Worm (Caenorhabditis elegans) whole organism, L1 larva: ENCODE results near the gene elpc-3.

Experiments
- C04F5.9 ChIP-seq: sonication (generic microtip); optimal IDR thresholded peaks from 2 replicates; lab custom pipeline; 2016; ENCODE audit warnings: missing genetic modification characterization, missing compliant biosample characterization
- C16A3.4 ChIP-seq: fragments of 150-350 bp; optimal IDR thresholded peaks from 2 replicates; lab custom pipeline; 2014; ENCODE audit warnings: missing biosample characterization, missing genetic modification characterization
- C34B4.2 ChIP-seq: sonication (generic microtip); optimal IDR thresholded peaks from 2 replicates; lab custom pipeline; 2017; ENCODE audit warnings: mild to moderate bottlenecking, missing genetic modification characterization, missing compliant biosample characterization
- Y116A8C.19 ChIP-seq: sonication (generic microtip); optimal IDR thresholded peaks from 2 replicates; lab custom pipeline; 2016; ENCODE audit warnings: missing compliant biosample characterization, missing genetic modification characterization, borderline replicate concordance
- aha-1 ChIP-seq: fragments of 150-350 bp; optimal IDR thresholded peaks from 2 replicates; lab custom pipeline; 2014; ENCODE audit warnings: missing biosample characterization, missing genetic modification characterization
- ama-1 ChIP-seq: fragments of 150-350 bp; optimal IDR thresholded peaks from 2 replicates; lab custom pipeline; 2014
- blmp-1 ChIP-seq: fragments of 150-350 bp; optimal IDR thresholded peaks from 2 replicates; lab custom pipeline; 2014; ENCODE audit warnings: missing biosample characterization, missing genetic modification characterization
- dpl-1 ChIP-seq, 3 experiments: fragments of 150-350 bp in 2 of 3; sonication (generic microtip) in 1 of 3; optimal IDR thresholded peaks; 2 replicates each; lab custom pipeline; 2014 to 2017; ENCODE audit warnings: missing biosample characterization in 3 of 3, missing genetic modification characterization in 3 of 3, missing genetic modification reagents in 3 of 3
- dsc-1 ChIP-seq: sonication (generic microtip); optimal IDR thresholded peaks from 2 replicates; lab custom pipeline; 2016; ENCODE audit warnings: mild to moderate bottlenecking, missing genetic modification characterization, missing compliant biosample characterization
- efl-1 ChIP-seq, 4 experiments: fragments of 150-350 bp; optimal IDR thresholded peaks in 3 of 4; peaks in 1 of 4; 1 replicate in 1 of 4; 2 replicates in 3 of 4; lab custom pipeline; 2014; ENCODE audit warnings: missing biosample characterization in 2 of 4, missing genetic modification characterization in 2 of 4, missing genetic modification reagents in 2 of 4
- efl-3 ChIP-seq: fragments of 200-800 bp; sonication (Bioruptor generic); optimal IDR thresholded peaks from 2 replicates; lab custom pipeline; 2018; ENCODE audit warnings: mild to moderate bottlenecking, missing genetic modification characterization, missing compliant biosample characterization
- egl-13 ChIP-seq: sonication (generic microtip); optimal IDR thresholded peaks from 2 replicates; lab custom pipeline; 2016; ENCODE audit warnings: missing genotype, missing genetic modification reagents, missing genetic modification characterization, missing compliant biosample characterization
- elt-3 ChIP-seq, 6 experiments: fragments of 150-350 bp in 1 of 6; sonication (generic microtip); optimal IDR thresholded peaks; 2 replicates each; lab custom pipeline; 2017 to 2018; ENCODE audit warnings: missing biosample characterization in 6 of 6, missing genetic modification characterization in 6 of 6, inconsistent platforms in 1 of 6
- fos-1 ChIP-seq: fragments of 150-350 bp; optimal IDR thresholded peaks from 2 replicates; lab custom pipeline; 2014; ENCODE audit warnings: missing biosample characterization, missing genetic modification characterization
- lin-13 ChIP-seq: fragments of 150-350 bp; optimal IDR thresholded peaks from 2 replicates; lab custom pipeline; 2014; ENCODE audit warnings: missing biosample characterization, missing genetic modification reagents, missing genetic modification characterization
- lin-14 ChIP-seq: fragments of 200-800 bp; sonication (Bioruptor generic); optimal IDR thresholded peaks from 2 replicates; lab custom pipeline; 2018; ENCODE audit warnings: mild to moderate bottlenecking, missing genetic modification characterization, moderate library complexity, missing compliant biosample characterization
- lsy-2 ChIP-seq, 2 experiments: fragments of 150-350 bp; optimal IDR thresholded peaks; 2 replicates each; lab custom pipeline; 2014; ENCODE audit warnings: missing biosample characterization in 2 of 2, missing genetic modification characterization in 2 of 2
- mab-9 ChIP-seq: fragments of 200-800 bp; sonication (Bioruptor generic); IDR thresholded peaks from 2 replicates; pipeline ENCODE4 v1.3.6; 2022; ENCODE audit warnings: missing genetic modification reagents, missing genetic modification characterization, missing compliant biosample characterization
- mdl-1 ChIP-seq, 2 experiments: fragments of 150-350 bp; optimal IDR thresholded peaks; 2 replicates each; lab custom pipeline; 2014 to 2017; ENCODE audit warnings: missing biosample characterization in 2 of 2, missing genetic modification characterization in 2 of 2, inconsistent platforms in 1 of 2
- mep-1 ChIP-seq: fragments of 150-350 bp; optimal IDR thresholded peaks from 2 replicates; lab custom pipeline; 2014; ENCODE audit warnings: missing biosample characterization, missing genetic modification characterization
- nhr-12 ChIP-seq: sonication (generic microtip); optimal IDR thresholded peaks from 2 replicates; lab custom pipeline; 2017; ENCODE audit warnings: missing biosample characterization, missing genetic modification characterization
- nhr-20 ChIP-seq: sonication (generic microtip); optimal IDR thresholded peaks from 2 replicates; lab custom pipeline; 2016; ENCODE audit warnings: mild to moderate bottlenecking, missing genetic modification characterization, missing compliant biosample characterization
- nhr-71 ChIP-seq: sonication (generic microtip); optimal IDR thresholded peaks from 2 replicates; lab custom pipeline; 2016; ENCODE audit warnings: mild to moderate bottlenecking, missing genetic modification characterization, moderate library complexity, missing compliant biosample characterization
- nhr-76 ChIP-seq: sonication (generic microtip); optimal IDR thresholded peaks from 2 replicates; lab custom pipeline; 2017; ENCODE audit warnings: missing biosample characterization, missing genetic modification characterization
- nhr-85 ChIP-seq: sonication (generic microtip); peaks from one replicate; lab custom pipeline; 2016; ENCODE audit warnings: missing genetic modification characterization, inconsistent platforms, missing compliant biosample characterization
- nhr-90 ChIP-seq: sonication (generic microtip); optimal IDR thresholded peaks from 2 replicates; lab custom pipeline; 2016; ENCODE audit warnings: mild to moderate bottlenecking, missing genetic modification characterization, missing compliant biosample characterization; ENCODE audit not compliant: poor library complexity
- pag-3 ChIP-seq: sonication (generic microtip); optimal IDR thresholded peaks from 2 replicates; lab custom pipeline; 2017; ENCODE audit warnings: missing genetic modification characterization, mild to moderate bottlenecking, missing compliant biosample characterization, antibody characterized with exemption, borderline replicate concordance; ENCODE audit not compliant: insufficient read depth
- pax-3 ChIP-seq: fragments of 200-800 bp; sonication (Bioruptor generic); optimal IDR thresholded peaks from 2 replicates; lab custom pipeline; 2018; ENCODE audit warnings: mild to moderate bottlenecking, missing genetic modification characterization, moderate library complexity, missing compliant biosample characterization
- pqm-1 ChIP-seq: sonication (generic microtip); optimal IDR thresholded peaks from 3 replicates; lab custom pipeline; 2017; ENCODE audit warnings: missing biosample characterization, missing genetic modification characterization
- skn-1 ChIP-seq: fragments of 150-350 bp; optimal IDR thresholded peaks from 2 replicates; lab custom pipeline; 2014; ENCODE audit warnings: missing biosample characterization, missing genetic modification characterization
- snu-23 ChIP-seq: sonication (generic microtip); optimal IDR thresholded peaks from 2 replicates; lab custom pipeline; 2016; ENCODE audit warnings: missing genetic modification characterization, missing compliant biosample characterization
- sox-4 ChIP-seq: sonication (generic microtip); optimal IDR thresholded peaks from 2 replicates; lab custom pipeline; 2016; ENCODE audit warnings: missing genetic modification characterization, missing compliant biosample characterization
- sptf-1 ChIP-seq: fragments of 150-350 bp; optimal IDR thresholded peaks from 2 replicates; lab custom pipeline; 2014; ENCODE audit warnings: missing biosample characterization, missing genetic modification characterization
- unc-130 ChIP-seq: fragments of 150-350 bp; optimal IDR thresholded peaks from 2 replicates; lab custom pipeline; 2017; ENCODE audit warnings: missing biosample characterization, missing genetic modification characterization, inconsistent platforms
- unc-30 ChIP-seq: sonication (generic microtip); optimal IDR thresholded peaks from 2 replicates; lab custom pipeline; 2017; ENCODE audit warnings: missing biosample characterization, missing genetic modification characterization
- unc-62 ChIP-seq: fragments of 150-350 bp; optimal IDR thresholded peaks from 2 replicates; lab custom pipeline; 2014; ENCODE audit warnings: missing biosample characterization, missing genetic modification reagents, missing genetic modification characterization
- unc-98 ChIP-seq: fragments of 200-800 bp; sonication (Bioruptor generic); IDR thresholded peaks from 2 replicates; pipeline ENCODE4 v1.3.6; 2022; ENCODE audit warnings: missing genetic modification characterization, missing compliant biosample characterization
- xbp-1 ChIP-seq: sonication (generic microtip); optimal IDR thresholded peaks from 2 replicates; lab custom pipeline; 2016; ENCODE audit warnings: missing genetic modification characterization, missing compliant biosample characterization
- ztf-11 ChIP-seq, 2 experiments: sonication (generic microtip); optimal IDR thresholded peaks; 2 replicates each; lab custom pipeline; 2016 to 2017; ENCODE audit warnings: missing genetic modification characterization in 2 of 2, missing biosample characterization in 1 of 2, missing compliant biosample characterization in 1 of 2

elpc-3 gene

ce11 chrV:12199474-12199873 is 18.3 kb upstream of the elpc-3 start:
- TF ChIP-seq elt-3 (tag; optimal IDR thresholded peaks at IDR 0.05; lab: Kevin White, UChicago): peak in 1 of 6 experiments; percentile 92
- no peak for TF ChIP-seq unc-130 (tag; lab: Kevin White, UChicago)
- peak; percentile 97 for TF ChIP-seq blmp-1 (tag; lab: Kevin White, UChicago)

- TF ChIP-seq sptf-1 (no peak), sox-4 (no peak), unc-62 (GFP tag; lab: Kevin White, UChicago) (no peak), xbp-1 (no peak), Y116A8C.19 (tag; lab: Kevin White, UChicago) (no peak), dsc-1 (no peak), mdl-1 (tag; optimal IDR thresholded peaks at IDR 0.05; lab: Kevin White, UChicago) (no peak), unc-30 (tag; lab: Kevin White, UChicago) (no peak), aha-1 (tag; lab: Kevin White, UChicago) (no peak), lin-13 (GFP tag; lab: Kevin White, UChicago) (no peak), unc-98 (no peak), C16A3.4 (no peak), pqm-1 (tag; lab: Kevin White, UChicago) (no peak), nhr-12 (tag; lab: Kevin White, UChicago) (no peak), efl-3 (GFP tag; lab: Kevin White, UChicago) (no peak), pag-3 (no peak), C04F5.9 (no peak)
Observed at ce11 chrV:12198545-12198944, 17.3 kb upstream of the elpc-3 start, which contains the start of gene lon-3. Gene lon-3, minus strand, starts transcription at chrV:12198645.

ce11 chrV:12197748-12198147 is 16.5 kb upstream of the elpc-3 start:
- no peak for TF ChIP-seq nhr-76 (tag; lab: Kevin White, UChicago)
- no peak for TF ChIP-seq fos-1 (tag; lab: Kevin White, UChicago)

ce11 chrV:12196659-12197058 is 15.4 kb upstream of the elpc-3 start:
- TF ChIP-seq efl-1 (optimal IDR thresholded peaks at IDR 0.05; lab: Kevin White, UChicago) (no peak), efl-1 (GFP tag; optimal IDR thresholded peaks at IDR 0.05 in 1 of 2; lab: Kevin White, UChicago) (peak in 1 of 2 experiments; percentile 56), lin-14 (GFP tag; lab: Kevin White, UChicago) (peak; percentile 19), unc-130 (tag; lab: Kevin White, UChicago) (no peak)
- TF ChIP-seq, all 84 proteins: peak for 2

ce11 chrV:12195845-12196244 is 14.6 kb upstream of the elpc-3 start, which contains the start of gene ZK836.3:
Gene ZK836.3, minus strand, starts transcription at chrV:12195945.
- TF ChIP-seq C34B4.2 (no peak), efl-1 (optimal IDR thresholded peaks at IDR 0.05; lab: Kevin White, UChicago) (no peak), efl-1 (GFP tag; optimal IDR thresholded peaks at IDR 0.05 in 1 of 2; lab: Kevin White, UChicago) (peak in 1 of 2 experiments; percentile 30)
- TF ChIP-seq, all 84 proteins: peak for 1

- TF ChIP-seq skn-1 (tag; lab: Kevin White, UChicago): no peak
- TF ChIP-seq blmp-1 (tag; lab: Kevin White, UChicago): peak; percentile 85
- peak; percentile 65 for TF ChIP-seq nhr-20 (tag; lab: Kevin White, UChicago)
- peak; percentile 47 for TF ChIP-seq mep-1 (tag; lab: Kevin White, UChicago)
- no peak for TF ChIP-seq ztf-11 (tag; optimal IDR thresholded peaks at IDR 0.05; lab: Kevin White, UChicago)
- TF ChIP-seq lin-14 (GFP tag; lab: Kevin White, UChicago): peak; percentile 67
- TF ChIP-seq pax-3 (tag; lab: Kevin White, UChicago): no peak
- TF ChIP-seq mdl-1 (tag; optimal IDR thresholded peaks at IDR 0.05; lab: Kevin White, UChicago): peak in 1 of 2 experiments; percentile 39
- peak; percentile 39 for TF ChIP-seq nhr-71
- TF ChIP-seq elt-3 (tag; optimal IDR thresholded peaks at IDR 0.05; lab: Kevin White, UChicago): peak in 1 of 6 experiments; percentile 73
- TF ChIP-seq dpl-1 (GFP tag; optimal IDR thresholded peaks at IDR 0.05; lab: Kevin White, UChicago): peak in 1 of 3 experiments; percentile 7
- TF ChIP-seq pag-3: no peak
- TF ChIP-seq mab-9: no peak
- TF ChIP-seq nhr-90 (tag; lab: Kevin White, UChicago): peak; percentile 16
- no peak for TF ChIP-seq egl-13
- peak; percentile 77 for TF ChIP-seq nhr-85 (tag; lab: Kevin White, UChicago)
- no peak for TF ChIP-seq C34B4.2
- TF ChIP-seq snu-23: peak; percentile 48
- TF ChIP-seq ama-1: no peak
- peak; percentile 5 to 6 for TF ChIP-seq lsy-2 (tag; optimal IDR thresholded peaks at IDR 0.05; lab: Kevin White, UChicago)
Observed at ce11 chrV:12194275-12194674, 13.1 kb upstream of the elpc-3 start, which contains the start of gene ogdh-2. Gene ogdh-2, plus strand, starts transcription at chrV:12194507.
